Worm (Caenorhabditis elegans): ENCODE data around the gene ifd-1.

- no peak for TF ChIP-seq F13C5.2 (tag; optimal IDR thresholded peaks at IDR 0.05)
- TF ChIP-seq hmg-4 (GFP tag; optimal IDR thresholded peaks at IDR 0.05), result no peak
- TF ChIP-seq hnd-1 (tag; optimal IDR thresholded peaks at IDR 0.05), result no peak
- no peak for TF ChIP-seq ceh-36 (tag; optimal IDR thresholded peaks at IDR 0.05)
- TF ChIP-seq tbx-11 (GFP tag; IDR thresholded peaks at IDR 0.05), result no peak
Observed at ce11 chrX:8791821-8792220, 32.4 kb downstream of the ifd-1 start, which contains the start of gene chup-1.

Data from whole organism, early embryonic.